Worm (Caenorhabditis elegans): Measurements from ENCODE around the gene H03G16.5.

The H03G16.5 gene

DNA sequence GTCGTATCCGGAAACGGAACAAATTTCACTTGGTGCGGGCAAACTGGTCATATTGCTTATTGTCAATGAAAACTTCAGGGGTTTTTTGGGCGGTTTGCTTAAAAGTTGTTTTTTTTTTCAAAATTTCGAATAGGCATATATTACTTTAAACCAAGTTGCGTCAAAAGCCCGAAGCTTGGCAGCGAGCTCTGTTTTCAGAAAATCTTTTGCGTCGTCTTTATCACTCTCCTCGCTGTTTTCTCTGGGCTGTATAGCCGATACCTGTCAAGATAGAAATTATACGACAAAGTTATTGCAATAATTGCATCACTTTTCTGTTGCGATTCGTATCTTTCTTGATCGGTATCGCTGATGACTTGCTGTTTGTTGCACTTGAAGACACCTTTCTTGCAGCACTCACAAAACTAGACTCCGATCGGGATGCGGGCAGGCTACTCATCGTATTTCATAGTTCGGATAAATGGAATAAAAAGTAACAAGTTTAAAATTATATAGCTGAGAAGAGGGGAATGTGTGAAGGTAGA is 19.5 kb upstream of the H03G16.5 start, which contains the start of the genes H40L08.3 and H40L08.9:
Gene H40L08.3 (minus strand): TSS at position 51 of the 524 bp plus-strand sequence.
Gene H40L08.9 (minus strand): TSS at position 439 of the 524 bp plus-strand sequence.
- no peak for TF ChIP-seq tbx-2 (tag; optimal IDR thresholded peaks at IDR 0.05)
- no peak for TF ChIP-seq hlh-6 (tag; optimal IDR thresholded peaks at IDR 0.05)
- TF ChIP-seq hlh-8 (tag; optimal IDR thresholded peaks at IDR 0.05), result no peak
- no peak for TF ChIP-seq elt-4 (tag; optimal IDR thresholded peaks at IDR 0.05)
- TF ChIP-seq lin-11 (tag; optimal IDR thresholded peaks at IDR 0.05), result no peak
- TF ChIP-seq elt-2 (tag; optimal IDR thresholded peaks at IDR 0.05), result no peak
- no peak for TF ChIP-seq rnt-1 (tag; optimal IDR thresholded peaks at IDR 0.05)
- no peak for TF ChIP-seq pha-4 (tag; optimal IDR thresholded peaks at IDR 0.05)
- TF ChIP-seq K02D7.2 (tag; optimal IDR thresholded peaks at IDR 0.05), result no peak
- TF ChIP-seq nhr-232 (tag; optimal IDR thresholded peaks at IDR 0.05), result no peak
- TF ChIP-seq pha-2 (tag; optimal IDR thresholded peaks at IDR 0.05), result no peak
- no peak for TF ChIP-seq C08G9.2 (tag; optimal IDR thresholded peaks at IDR 0.05)
- no peak for TF ChIP-seq ceh-18 (tag; optimal IDR thresholded peaks at IDR 0.05)
- TF ChIP-seq Y22D7AL.16 (tag; optimal IDR thresholded peaks at IDR 0.05), result no peak
- TF ChIP-seq madf-2 (tag; optimal IDR thresholded peaks at IDR 0.05), result no peak
- no peak for TF ChIP-seq che-1 (tag; optimal IDR thresholded peaks at IDR 0.05)
- no peak for TF ChIP-seq ceh-30 (tag; optimal IDR thresholded peaks at IDR 0.05)
- TF ChIP-seq ceh-34 (tag; optimal IDR thresholded peaks at IDR 0.05), result no peak

DNA sequence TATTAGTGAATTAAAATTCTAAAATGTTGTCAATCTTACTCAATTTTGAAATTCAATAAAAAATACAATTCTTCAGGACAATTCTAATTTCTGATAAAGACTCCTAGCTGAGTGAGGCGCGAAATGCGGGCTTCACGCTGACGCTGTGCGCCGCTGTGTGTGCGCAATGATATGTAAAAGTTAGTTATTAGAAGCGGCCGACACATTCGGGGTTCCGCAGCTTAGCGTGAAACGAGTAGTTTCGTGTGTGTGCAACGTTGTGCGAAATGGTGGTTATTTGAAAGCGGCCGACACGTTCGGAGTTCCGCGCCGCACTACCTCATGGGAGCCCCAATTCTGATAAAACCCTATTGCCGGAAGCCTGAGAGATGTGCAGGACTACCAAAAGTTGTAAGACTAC is 18.5 kb upstream of the H03G16.5 start:
- no peak for TF ChIP-seq dve-1 (tag; optimal IDR thresholded peaks at IDR 0.05)
- no peak for TF ChIP-seq tbx-2 (tag; optimal IDR thresholded peaks at IDR 0.05)
- no peak for TF ChIP-seq hlh-15 (tag; optimal IDR thresholded peaks at IDR 0.05)
- TF ChIP-seq elt-4 (tag; optimal IDR thresholded peaks at IDR 0.05), result no peak
- no peak for TF ChIP-seq elt-2 (tag; optimal IDR thresholded peaks at IDR 0.05)
- TF ChIP-seq C08G9.2 (tag; optimal IDR thresholded peaks at IDR 0.05), result no peak
- no peak for TF ChIP-seq ceh-34 (tag; optimal IDR thresholded peaks at IDR 0.05)

DNA sequence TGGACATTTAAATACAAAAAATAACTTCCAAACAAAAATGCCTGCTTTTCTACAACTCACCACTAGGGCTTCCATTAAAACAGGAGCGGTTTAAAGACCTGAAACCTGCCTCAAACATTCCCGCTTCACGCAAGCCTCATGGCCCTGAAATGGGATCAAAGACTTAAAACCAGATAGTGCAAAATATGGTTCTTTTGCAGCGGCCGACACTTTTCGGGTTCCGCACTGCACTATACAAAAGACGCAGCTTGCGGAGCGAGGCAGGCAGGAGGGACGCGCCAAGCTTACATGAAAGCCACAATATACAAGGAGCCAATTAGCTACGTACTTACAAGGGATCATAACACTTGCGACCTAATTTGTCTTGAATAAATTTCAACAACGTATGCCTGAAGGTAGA is 16.8 kb upstream of the H03G16.5 start:
- TF ChIP-seq F13H6.1 (tag; optimal IDR thresholded peaks at IDR 0.05), result no peak
- no peak for TF ChIP-seq fkh-6 (tag; optimal IDR thresholded peaks at IDR 0.05)
- TF ChIP-seq T23F11.4 (GFP tag; optimal IDR thresholded peaks at IDR 0.05), result no peak
- no peak for TF ChIP-seq fkh-10 (GFP tag; optimal IDR thresholded peaks at IDR 0.05)
- TF ChIP-seq hlh-13 (GFP tag; optimal IDR thresholded peaks at IDR 0.05), result no peak
- no peak for TF ChIP-seq tbx-7 (tag; optimal IDR thresholded peaks at IDR 0.05)
- no peak for TF ChIP-seq ceh-48 (tag; optimal IDR thresholded peaks at IDR 0.05)
- no peak for TF ChIP-seq madf-2 (tag; optimal IDR thresholded peaks at IDR 0.05)
- TF ChIP-seq ceh-6 (GFP tag; optimal IDR thresholded peaks at IDR 0.05), result no peak
- no peak for TF ChIP-seq ceh-22 (tag; optimal IDR thresholded peaks at IDR 0.05)
- TF ChIP-seq elt-2 (tag; optimal IDR thresholded peaks at IDR 0.05), result no peak
- TF ChIP-seq Y22D7AL.16 (tag; optimal IDR thresholded peaks at IDR 0.05), result no peak
- no peak for TF ChIP-seq nhr-11 (tag; optimal IDR thresholded peaks at IDR 0.05)
- TF ChIP-seq elt-4 (tag; optimal IDR thresholded peaks at IDR 0.05), result no peak
- no peak for TF ChIP-seq unc-3 (GFP tag; conservative IDR thresholded peaks at IDR 0.05)
- no peak for TF ChIP-seq unc-3 (tag; optimal IDR thresholded peaks at IDR 0.05)
- no peak for TF ChIP-seq ceh-18 (tag; optimal IDR thresholded peaks at IDR 0.05)

DNA sequence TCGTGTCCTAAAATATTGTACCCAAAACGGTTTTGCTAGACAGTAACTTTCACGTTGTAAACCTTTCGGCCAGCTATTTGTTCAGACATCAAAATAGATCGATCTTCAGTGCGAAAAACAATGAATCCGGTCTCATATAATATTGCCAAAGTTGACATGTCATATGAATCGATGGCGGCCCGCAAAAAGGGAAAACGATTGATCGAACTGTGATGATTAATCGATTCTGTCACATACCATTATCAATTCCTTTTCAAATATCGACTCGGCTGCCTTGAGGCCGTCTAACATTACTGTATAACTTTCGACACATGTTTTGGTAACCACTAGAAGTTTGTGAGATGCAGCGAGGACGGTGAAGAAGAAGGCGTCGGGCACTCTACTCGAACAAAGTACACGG is 16.2 kb upstream of the H03G16.5 start:
- TF ChIP-seq F13H6.1 (tag; optimal IDR thresholded peaks at IDR 0.05), result no peak
- no peak for TF ChIP-seq ceh-24 (tag; optimal IDR thresholded peaks at IDR 0.05)
- TF ChIP-seq ceh-34 (tag; optimal IDR thresholded peaks at IDR 0.05), result no peak
- no peak for TF ChIP-seq sox-2 (GFP tag; IDR thresholded peaks at IDR 0.05)
- TF ChIP-seq ztf-16 (tag; optimal IDR thresholded peaks at IDR 0.05), result no peak
- TF ChIP-seq ama-1 (optimal IDR thresholded peaks at IDR 0.05), result no peak
- no peak for TF ChIP-seq lim-6 (tag; optimal IDR thresholded peaks at IDR 0.05)
- no peak for TF ChIP-seq ceh-48 (tag; optimal IDR thresholded peaks at IDR 0.05)
- TF ChIP-seq ceh-22 (tag; optimal IDR thresholded peaks at IDR 0.05), result no peak
- TF ChIP-seq hlh-30 (tag; optimal IDR thresholded peaks at IDR 0.05; ENCODE audit: insufficient read depth), result no peak
- TF ChIP-seq syd-9 (tag; optimal IDR thresholded peaks at IDR 0.05), result no peak
- TF ChIP-seq pag-3 (tag; optimal IDR thresholded peaks at IDR 0.05; ENCODE audit: borderline replicate concordance), result no peak
- no peak for TF ChIP-seq ceh-9 (tag; optimal IDR thresholded peaks at IDR 0.05)
- no peak for TF ChIP-seq K09A11.1 (tag; optimal IDR thresholded peaks at IDR 0.05; ENCODE audit: insufficient read depth)
- no peak for TF ChIP-seq tbx-7 (tag; optimal IDR thresholded peaks at IDR 0.05)
- no peak for TF ChIP-seq pha-2 (tag; optimal IDR thresholded peaks at IDR 0.05)
- no peak for TF ChIP-seq unc-3 (GFP tag; conservative IDR thresholded peaks at IDR 0.05)
- TF ChIP-seq unc-3 (tag; optimal IDR thresholded peaks at IDR 0.05), result no peak
- no peak for TF ChIP-seq odd-2 (tag; optimal IDR thresholded peaks at IDR 0.05)
- TF ChIP-seq fkh-6 (tag; optimal IDR thresholded peaks at IDR 0.05), result no peak
- TF ChIP-seq elt-4 (tag; optimal IDR thresholded peaks at IDR 0.05), result no peak

All from whole organism, late embryonic.